Worm (Caenorhabditis elegans): ENCODE results near the gene C29F9.12.
A peak's percentile ranks its signal among the peaks of the same experiment; 100 is the strongest.

The C29F9.12 gene

ce11 chrIII:94759-95330 lies 27.0 kb downstream of the C29F9.12 start, which contains the start of gene pat-4 (continued):
- TF ChIP-seq hlh-17 (GFP tag; optimal IDR thresholded peaks at IDR 0.05; ENCODE audit: borderline replicate concordance) (no peak), elt-2 (tag; optimal IDR thresholded peaks at IDR 0.05) (no peak), alr-1 (tag; optimal IDR thresholded peaks at IDR 0.05; ENCODE audit: borderline replicate concordance) (no peak), irx-1 (tag; optimal IDR thresholded peaks at IDR 0.05) (no peak), mab-9 (GFP tag; IDR thresholded peaks at IDR 0.05) (no peak), snpc-4 (tag; optimal IDR thresholded peaks at IDR 0.05) (no peak), ceh-82 (tag; optimal IDR thresholded peaks at IDR 0.05) (peak in 2 of 3 experiments; percentile 20 to 22), tbx-2 (tag; optimal IDR thresholded peaks at IDR 0.05) (peak; percentile 23), egl-13 (tag; optimal IDR thresholded peaks at IDR 0.05) (no peak), egl-27 (tag; optimal IDR thresholded peaks at IDR 0.05) (no peak), fkh-8 (tag; optimal IDR thresholded peaks at IDR 0.05) (no peak), nhr-19 (GFP tag; conservative IDR thresholded peaks at IDR 0.05) (peak; percentile 56), Y116A8C.19 (tag; optimal IDR thresholded peaks at IDR 0.05; ENCODE audit: borderline replicate concordance) (no peak), zip-4 (GFP tag; optimal IDR thresholded peaks at IDR 0.05) (no peak), nhr-20 (tag; optimal IDR thresholded peaks at IDR 0.05) (peak; percentile 40), nhr-90 (tag; optimal IDR thresholded peaks at IDR 0.05; ENCODE audit: poor library complexity) (peak; percentile 35), nhr-47 (tag; optimal IDR thresholded peaks at IDR 0.05) (peak; percentile 19), efl-3 (GFP tag; optimal IDR thresholded peaks at IDR 0.05) (no peak), pag-3 (tag; optimal IDR thresholded peaks at IDR 0.05; ENCODE audit: borderline replicate concordance, insufficient read depth) (no peak), C16A3.4 (tag; optimal IDR thresholded peaks at IDR 0.05) (no peak), nhr-12 (tag; optimal IDR thresholded peaks at IDR 0.05) (no peak), efl-1 (optimal IDR thresholded peaks at IDR 0.05) (peak; percentile 13 to 30), efl-1 (GFP tag; optimal IDR thresholded peaks at IDR 0.05 in 1 of 2) (no peak), mdl-1 (tag; optimal IDR thresholded peaks at IDR 0.05) (peak in 1 of 2 experiments; percentile 26), nhr-77 (tag; optimal IDR thresholded peaks at IDR 0.05) (no peak), swsn-7 (tag; optimal IDR thresholded peaks at IDR 0.05) (peak; percentile 45), mef-2 (tag; optimal IDR thresholded peaks at IDR 0.05) (no peak), snu-23 (GFP tag; optimal IDR thresholded peaks at IDR 0.05) (peak; percentile 62), lir-3 (tag; optimal IDR thresholded peaks at IDR 0.05; ENCODE audit: poor library complexity) (no peak), rnt-1 (tag; optimal IDR thresholded peaks at IDR 0.05) (peak; percentile 38), tlp-1 (tag; optimal IDR thresholded peaks at IDR 0.05) (no peak), lin-14 (GFP tag; optimal IDR thresholded peaks at IDR 0.05) (peak; percentile 80), vab-15 (tag; optimal IDR thresholded peaks at IDR 0.05) (no peak), grh-1 (GFP tag; IDR thresholded peaks at IDR 0.05) (0 out of 2 replicates have a peak, but pooled peaks have one; percentile 8), unc-30 (tag; optimal IDR thresholded peaks at IDR 0.05) (no peak), isw-1 (GFP tag; IDR thresholded peaks at IDR 0.05) (no peak), ztf-4 (tag; optimal IDR thresholded peaks at IDR 0.05) (no peak), nhr-28 (tag; optimal IDR thresholded peaks at IDR 0.05) (no peak), ceh-8 (GFP tag; optimal IDR thresholded peaks at IDR 0.05) (no peak), C04F5.9 (tag; optimal IDR thresholded peaks at IDR 0.05) (no peak), aha-1 (tag; optimal IDR thresholded peaks at IDR 0.05) (no peak), zag-1 (tag; optimal IDR thresholded peaks at IDR 0.05) (no peak), lsy-2 (tag; optimal IDR thresholded peaks at IDR 0.05) (peak; percentile 2 to 33)

All from whole organism, L1 larva.